Fruit fly (Drosophila melanogaster) whole organism, pupa: ENCODE data around the gene CG31342.
A peak's percentile ranks its signal among the peaks of the same experiment; 100 is the strongest.

Source experiments
- CG10348 ChIP-seq: fragments of 200-800 bp; sonication (Bioruptor generic); IDR thresholded peaks from 2 replicates; pipeline ENCODE4 v1.3.6; 2022; ENCODE audit warnings: missing biosample characterization, missing genetic modification characterization
- CG12605 ChIP-seq: fragments of 200-800 bp; sonication (Bioruptor generic); IDR thresholded peaks from 2 replicates; pipeline ENCODE4 v1.3.6; 2022; ENCODE audit warnings: missing biosample characterization, missing genetic modification characterization
- CG13204 ChIP-seq: fragments of 200-800 bp; sonication (Bioruptor generic); optimal IDR thresholded peaks from 2 replicates; lab custom pipeline; 2018; ENCODE audit warnings: missing biosample characterization, mild to moderate bottlenecking, missing genetic modification characterization, moderate library complexity
- CG14655 ChIP-seq: fragments of 200-800 bp; sonication (Bioruptor generic); optimal IDR thresholded peaks from 3 replicates; lab custom pipeline; 2017; ENCODE audit warnings: mild to moderate bottlenecking, missing biosample characterization, missing genetic modification reagents, missing genetic modification characterization
- CG15710 ChIP-seq: fragments of 200-800 bp; sonication (Bioruptor generic); optimal IDR thresholded peaks from 2 replicates; lab custom pipeline; 2018; ENCODE audit warnings: missing biosample characterization, mild to moderate bottlenecking, missing genetic modification characterization, moderate library complexity
- CG17806 ChIP-seq: fragments of 200-800 bp; sonication (Bioruptor generic); optimal IDR thresholded peaks from 2 replicates; lab custom pipeline; 2018; ENCODE audit warnings: missing biosample characterization, mild to moderate bottlenecking, missing genetic modification characterization, moderate library complexity
- CG32121 ChIP-seq: fragments of 200-800 bp; sonication (Bioruptor generic); IDR thresholded peaks from 2 replicates; pipeline ENCODE4 v1.3.6; 2022; ENCODE audit warnings: missing biosample characterization, missing genetic modification characterization
- CG34367 ChIP-seq: fragments of 200-800 bp; sonication (Bioruptor generic); optimal IDR thresholded peaks from 2 replicates; lab custom pipeline; 2018; ENCODE audit warnings: missing biosample characterization, mild to moderate bottlenecking, missing genetic modification characterization
- CG4496 ChIP-seq: fragments of 200-800 bp; sonication (Bioruptor generic); IDR thresholded peaks from 3 replicates; pipeline ENCODE4 v1.3.6; 2022; ENCODE audit warnings: missing biosample characterization, missing genetic modification characterization
- CG8159 ChIP-seq: fragments of 200-800 bp; sonication (Bioruptor generic); optimal IDR thresholded peaks from 3 replicates; lab custom pipeline; 2018; ENCODE audit warnings: missing biosample characterization, mild to moderate bottlenecking, missing genetic modification characterization, moderate library complexity
- CG8301 ChIP-seq: fragments of 200-800 bp; sonication (Bioruptor generic); optimal IDR thresholded peaks from 2 replicates; lab custom pipeline; 2018; ENCODE audit warnings: missing biosample characterization, mild to moderate bottlenecking, missing genetic modification characterization
- CG9948 ChIP-seq: fragments of 200-800 bp; sonication (Bioruptor generic); optimal IDR thresholded peaks from 2 replicates; lab custom pipeline; 2018; ENCODE audit warnings: missing biosample characterization, mild to moderate bottlenecking, missing genetic modification characterization, moderate library complexity
- D1 ChIP-seq: fragments of 200-800 bp; sonication (Bioruptor generic); optimal IDR thresholded peaks from 2 replicates; lab custom pipeline; 2018; ENCODE audit warnings: missing biosample characterization, mild to moderate bottlenecking, missing genetic modification characterization, moderate library complexity
- EcR ChIP-seq: fragments of 200-800 bp; sonication (Bioruptor generic); optimal IDR thresholded peaks from 3 replicates; lab custom pipeline; 2019; ENCODE audit warnings: missing biosample characterization, missing genetic modification characterization, mild to moderate bottlenecking, moderate library complexity, missing genetic modification reagents
- Ets98B ChIP-seq: fragments of 200-800 bp; sonication (Bioruptor generic); IDR thresholded peaks from 2 replicates; pipeline ENCODE4 v1.3.6; 2022; ENCODE audit warnings: missing biosample characterization, missing genetic modification characterization
- Pif1A ChIP-seq: fragments of 200-800 bp; sonication (Bioruptor generic); optimal IDR thresholded peaks from 3 replicates; lab custom pipeline; 2016; ENCODE audit warnings: missing biosample characterization, missing genetic modification characterization
- Pif1B ChIP-seq: fragments of 200-800 bp; sonication (Bioruptor generic); optimal IDR thresholded peaks from 3 replicates; lab custom pipeline; 2016; ENCODE audit warnings: missing biosample characterization, missing genetic modification characterization
- Snoo ChIP-seq: fragments of 200-800 bp; sonication (Bioruptor generic); optimal IDR thresholded peaks from 3 replicates; lab custom pipeline; 2017; ENCODE audit warnings: missing biosample characterization, mild to moderate bottlenecking, missing genetic modification characterization, inconsistent platforms
- fd96Ca ChIP-seq: fragments of 200-800 bp; sonication (Bioruptor generic); IDR thresholded peaks from 3 replicates; pipeline ENCODE4 v1.3.6; 2022; ENCODE audit warnings: missing biosample characterization, missing genetic modification characterization
- gl ChIP-seq: fragments of 200-800 bp; sonication (Bioruptor generic); optimal IDR thresholded peaks from 2 replicates; lab custom pipeline; 2018; ENCODE audit warnings: missing biosample characterization, mild to moderate bottlenecking, missing genetic modification characterization
- rn ChIP-seq: fragments of 200-800 bp; sonication (Bioruptor generic); IDR thresholded peaks from 2 replicates; pipeline ENCODE4 v1.3.6; 2022; ENCODE audit warnings: missing biosample characterization, missing genetic modification characterization

CG31342 gene

dm6 chr3R:13015402-13015801 is 29.6 kb downstream of the CG31342 start:
- TF ChIP-seq CG4496 (GFP tag; lab: Robert Waterston, UW) (peak; percentile 10; the same call in 1 of the 3 replicates), CG13204 (no peak)

dm6 chr3R:13015811-13016766 is 30.2 kb downstream of the CG31342 start:
- TF ChIP-seq CG9948 (tag; lab: Kevin White, UChicago) (no peak), D1 (no peak), CG4496 (GFP tag; lab: Robert Waterston, UW) (peak; percentile 67; the same call in 2 of the 3 replicates), gl (tag; lab: Kevin White, UChicago) (peak; percentile 71), CG10348 (GFP tag; lab: Robert Waterston, UW) (no peak), Snoo (no peak), Pif1B (no peak), CG8301 (tag; lab: Kevin White, UChicago) (peak; percentile 2), EcR (GFP tag; lab: Kevin White, UChicago) (peak; percentile 85), Ets98B (0 out of 2 replicates have a peak, but pooled peaks have one; percentile 17), CG12605 (GFP tag; lab: Robert Waterston, UW) (peak; percentile 47; the same call in 1 of the 2 replicates), CG14655 (GFP tag; lab: Kevin White, UChicago) (peak; percentile 26), CG15710 (tag; lab: Kevin White, UChicago) (no peak), rn (GFP tag; lab: Robert Waterston, UW) (no peak), CG13204 (peak; percentile 94), CG8159 (tag; lab: Kevin White, UChicago) (peak; percentile 5), CG34367 (tag; lab: Kevin White, UChicago) (peak; percentile 1), CG17806 (tag; lab: Kevin White, UChicago) (no peak), fd96Ca (no peak), CG32121 (peak; percentile 38; the same call in 1 of the 2 replicates), Pif1A (no peak)

- TF ChIP-seq CG12605 (GFP tag; lab: Robert Waterston, UW) (peak; percentile 78), Ets98B (peak; percentile 59; the same call in 1 of the 2 replicates), CG17806 (tag; lab: Kevin White, UChicago) (no peak), CG32121 (peak; percentile 50; the same call in 1 of the 2 replicates)
Measured at dm6 chr3R:13017623-13018036, 31.8 kb downstream of the CG31342 start.

dm6 chr3R:13018284-13018900 is 32.6 kb downstream of the CG31342 start:
- TF ChIP-seq Ets98B: no peak
- TF ChIP-seq CG13204: peak; percentile 5
- TF ChIP-seq Pif1B: no peak
- TF ChIP-seq CG32121: no peak
- peak; percentile 78 for TF ChIP-seq EcR (GFP tag; lab: Kevin White, UChicago)
- TF ChIP-seq CG8159 (tag; lab: Kevin White, UChicago): no peak
- no peak for TF ChIP-seq CG14655 (GFP tag; lab: Kevin White, UChicago)
- TF ChIP-seq CG12605 (GFP tag; lab: Robert Waterston, UW): no peak

- no peak for TF ChIP-seq EcR (GFP tag; lab: Kevin White, UChicago)
- no peak for TF ChIP-seq CG14655 (GFP tag; lab: Kevin White, UChicago)
- TF ChIP-seq CG12605 (GFP tag; lab: Robert Waterston, UW): no peak
- TF ChIP-seq CG9948 (tag; lab: Kevin White, UChicago): no peak
- TF ChIP-seq CG17806 (tag; lab: Kevin White, UChicago): no peak
- no peak for TF ChIP-seq Pif1A
- no peak for TF ChIP-seq gl (tag; lab: Kevin White, UChicago)
- no peak for TF ChIP-seq CG15710 (tag; lab: Kevin White, UChicago)
- TF ChIP-seq Pif1B: no peak
Measured at dm6 chr3R:13018995-13019394, 33.2 kb downstream of the CG31342 start.

dm6 chr3R:13030257-13031173 is 44.7 kb downstream of the CG31342 start, which contains the start of the genes CG46281 and CG46280:
Gene CG46281, minus strand, starts transcription at chr3R:13030307.
Gene CG46280, minus strand, starts transcription at chr3R:13030659.
- TF ChIP-seq CG32121: no peak
- TF ChIP-seq fd96Ca: no peak
- TF ChIP-seq Pif1B: no peak
- no peak for TF ChIP-seq CG8301 (tag; lab: Kevin White, UChicago)
- no peak for TF ChIP-seq D1
- TF ChIP-seq Snoo: no peak
